Fruit fly (Drosophila melanogaster) whole organism, prepupa: ENCODE results near the gene G9a.

Experiments
- Blimp-1 ChIP-seq: fragments of 200-800 bp; sonication (Bioruptor generic); optimal IDR thresholded peaks from 3 replicates; lab custom pipeline; 2017; ENCODE audit warnings: missing biosample characterization, missing genetic modification characterization, mild to moderate bottlenecking, moderate library complexity, missing genetic modification reagents
- CG10631 ChIP-seq: fragments of 200-800 bp; sonication (Bioruptor generic); optimal IDR thresholded peaks from 2 replicates; lab custom pipeline; 2016; ENCODE audit warnings: missing biosample characterization, missing genetic modification characterization
- CG10669 ChIP-seq: fragments of 200-800 bp; sonication (Bioruptor generic); optimal IDR thresholded peaks from 3 replicates; lab custom pipeline; 2018; ENCODE audit warnings: missing biosample characterization, mild to moderate bottlenecking, missing genetic modification characterization, moderate library complexity
- CG11762 ChIP-seq: fragments of 200-800 bp; sonication (Bioruptor generic); optimal IDR thresholded peaks from 3 replicates; lab custom pipeline; 2016; ENCODE audit warnings: missing biosample characterization, missing genetic modification characterization; ENCODE audit not compliant: insufficient read depth
- CG16779 ChIP-seq: fragments of 200-800 bp; sonication (Bioruptor generic); optimal IDR thresholded peaks from 3 replicates; lab custom pipeline; 2017; ENCODE audit warnings: missing biosample characterization, mild to moderate bottlenecking, missing genetic modification characterization
- CG31627 ChIP-seq: fragments of 200-800 bp; sonication (Bioruptor generic); optimal IDR thresholded peaks from 3 replicates; lab custom pipeline; 2016; ENCODE audit warnings: missing biosample characterization, missing genetic modification characterization
- CG32006 ChIP-seq: fragments of 200-800 bp; sonication (Bioruptor generic); optimal IDR thresholded peaks from 3 replicates; lab custom pipeline; 2017; ENCODE audit warnings: missing biosample characterization, mild to moderate bottlenecking, missing genetic modification characterization
- CG34406 ChIP-seq: fragments of 200-800 bp; sonication (Bioruptor generic); optimal IDR thresholded peaks from 3 replicates; lab custom pipeline; 2016; ENCODE audit warnings: missing biosample characterization, missing genetic modification characterization
- CG6163 ChIP-seq: fragments of 200-800 bp; sonication (Bioruptor generic); IDR thresholded peaks from 3 replicates; pipeline ENCODE4 v1.3.6; 2022; ENCODE audit warnings: missing biosample characterization, missing genetic modification characterization
- CG6854 ChIP-seq: fragments of 200-800 bp; sonication (Bioruptor generic); optimal IDR thresholded peaks from 2 replicates; lab custom pipeline; 2017; ENCODE audit warnings: missing biosample characterization, mild to moderate bottlenecking, missing genetic modification characterization
- CG7368 ChIP-seq: fragments of 200-800 bp; sonication (Bioruptor generic); optimal IDR thresholded peaks from 3 replicates; lab custom pipeline; 2016; ENCODE audit warnings: missing biosample characterization, missing genetic modification characterization
- CG8119 ChIP-seq: fragments of 200-800 bp; sonication (Bioruptor generic); IDR thresholded peaks from 3 replicates; pipeline ENCODE4 v1.3.6; 2022; ENCODE audit warnings: missing biosample characterization, missing genetic modification characterization
- CG8319 ChIP-seq: fragments of 200-800 bp; sonication (Bioruptor generic); optimal IDR thresholded peaks from 3 replicates; lab custom pipeline; 2016; ENCODE audit warnings: missing biosample characterization, missing genetic modification characterization
- CG8632 ChIP-seq: fragments of 200-800 bp; sonication (Bioruptor generic); optimal IDR thresholded peaks from 3 replicates; lab custom pipeline; 2016; ENCODE audit warnings: missing biosample characterization, missing genetic modification characterization
- Eip75B ChIP-seq: fragments of 200-800 bp; sonication (Bioruptor generic); optimal IDR thresholded peaks from 3 replicates; lab custom pipeline; 2016; ENCODE audit warnings: missing biosample characterization, missing genetic modification characterization
- Eip78C ChIP-seq: fragments of 200-800 bp; sonication (Bioruptor generic); peaks from one replicate; lab custom pipeline; 2016; ENCODE audit warnings: missing biosample characterization, missing genetic modification characterization
- Eip93F ChIP-seq: fragments of 200-800 bp; sonication (Bioruptor generic); optimal IDR thresholded peaks from 2 replicates; lab custom pipeline; 2016; ENCODE audit warnings: missing biosample characterization, mild to moderate bottlenecking, missing genetic modification characterization
- Ets21C ChIP-seq: fragments of 200-800 bp; sonication (Bioruptor generic); optimal IDR thresholded peaks from 3 replicates; lab custom pipeline; 2016; ENCODE audit warnings: missing biosample characterization, missing genetic modification characterization
- Ets96B ChIP-seq: fragments of 200-800 bp; optimal IDR thresholded peaks from 2 replicates; lab custom pipeline; 2019; ENCODE audit warnings: missing biosample characterization, mild to moderate bottlenecking, missing genetic modification characterization, moderate library complexity
- Gug ChIP-seq: fragments of 200-800 bp; sonication (Bioruptor generic); IDR thresholded peaks from 2 replicates; pipeline ENCODE4 v1.3.6; 2022; ENCODE audit warnings: missing biosample characterization, missing genetic modification characterization
- Hr38 ChIP-seq: sonication (Bioruptor generic); optimal IDR thresholded peaks from 2 replicates; lab custom pipeline; 2016; ENCODE audit warnings: missing biosample characterization, missing genetic modification characterization
- Hr39 ChIP-seq: fragments of 200-800 bp; sonication (Bioruptor generic); optimal IDR thresholded peaks from 2 replicates; lab custom pipeline; 2016; ENCODE audit warnings: missing biosample characterization, missing genetic modification characterization
- Hr4 ChIP-seq: fragments of 200-800 bp; sonication (Bioruptor generic); optimal IDR thresholded peaks from 3 replicates; lab custom pipeline; 2016; ENCODE audit warnings: missing biosample characterization, missing genetic modification characterization
- Lpt ChIP-seq: fragments of 200-800 bp; sonication (Bioruptor generic); optimal IDR thresholded peaks from 3 replicates; lab custom pipeline; 2016; ENCODE audit warnings: missing biosample characterization, missing genetic modification characterization
- Met ChIP-seq: fragments of 200-800 bp; sonication (Bioruptor generic); optimal IDR thresholded peaks from 3 replicates; lab custom pipeline; 2016; ENCODE audit warnings: missing biosample characterization, missing genetic modification characterization
- OdsH ChIP-seq: fragments of 200-800 bp; sonication (Bioruptor generic); optimal IDR thresholded peaks from 3 replicates; lab custom pipeline; 2016; ENCODE audit warnings: missing biosample characterization, missing genetic modification characterization
- Smox ChIP-seq: fragments of 200-800 bp; sonication (Bioruptor generic); optimal IDR thresholded peaks from 3 replicates; lab custom pipeline; 2016; ENCODE audit warnings: missing biosample characterization, missing genetic modification characterization
- Sox102F ChIP-seq: fragments of 200-800 bp; sonication (Bioruptor generic); optimal IDR thresholded peaks from 2 replicates; lab custom pipeline; 2016; ENCODE audit warnings: missing biosample characterization, mild to moderate bottlenecking, missing genetic modification characterization
- Sox14 ChIP-seq: fragments of 200-800 bp; sonication (Bioruptor generic); optimal IDR thresholded peaks from 3 replicates; lab custom pipeline; 2016; ENCODE audit warnings: missing biosample characterization, missing genetic modification characterization
- Sox15 ChIP-seq: fragments of 200-800 bp; sonication (Bioruptor generic); optimal IDR thresholded peaks from 3 replicates; lab custom pipeline; 2016; ENCODE audit warnings: missing biosample characterization, missing genetic modification characterization
- achi ChIP-seq: fragments of 200-800 bp; sonication (Bioruptor generic); optimal IDR thresholded peaks from 3 replicates; lab custom pipeline; 2016; ENCODE audit warnings: missing biosample characterization, missing genetic modification characterization
- acj6 ChIP-seq: fragments of 200-800 bp; sonication (Bioruptor generic); optimal IDR thresholded peaks from 3 replicates; lab custom pipeline; 2016; ENCODE audit warnings: missing biosample characterization, missing genetic modification characterization
- dac ChIP-seq: fragments of 200-800 bp; sonication (Bioruptor generic); optimal IDR thresholded peaks from 2 replicates; lab custom pipeline; 2017; ENCODE audit warnings: missing biosample characterization, mild to moderate bottlenecking, missing genetic modification characterization
- esn ChIP-seq: fragments of 200-800 bp; sonication (Bioruptor generic); optimal IDR thresholded peaks from 2 replicates; lab custom pipeline; 2016; ENCODE audit warnings: missing biosample characterization, mild to moderate bottlenecking, missing genetic modification characterization, moderate library complexity
- fd59A ChIP-seq: fragments of 200-800 bp; sonication (Bioruptor generic); optimal IDR thresholded peaks from 2 replicates; lab custom pipeline; 2017; ENCODE audit warnings: missing biosample characterization, mild to moderate bottlenecking, missing genetic modification characterization, missing genetic modification reagents
- fd85E ChIP-seq: fragments of 200-800 bp; sonication (Bioruptor generic); optimal IDR thresholded peaks from 3 replicates; lab custom pipeline; 2016; ENCODE audit warnings: missing biosample characterization, missing genetic modification characterization
- fkh ChIP-seq: fragments of 200-800 bp; sonication (Bioruptor generic); optimal IDR thresholded peaks from 3 replicates; lab custom pipeline; 2017; ENCODE audit warnings: missing biosample characterization, mild to moderate bottlenecking, missing genetic modification characterization, moderate library complexity
- lz ChIP-seq: fragments of 200-800 bp; sonication (Bioruptor generic); optimal IDR thresholded peaks from 3 replicates; lab custom pipeline; 2016; ENCODE audit warnings: missing biosample characterization, missing genetic modification characterization
- net ChIP-seq: fragments of 200-800 bp; sonication (Bioruptor generic); optimal IDR thresholded peaks from 3 replicates; lab custom pipeline; 2016; ENCODE audit warnings: missing biosample characterization, missing genetic modification characterization
- ss ChIP-seq, 2 experiments: fragments of 200-800 bp; sonication (Bioruptor generic); optimal IDR thresholded peaks; 2 replicates in 1 of 2; 3 replicates in 1 of 2; lab custom pipeline; 2017 to 2018; ENCODE audit warnings: mild to moderate bottlenecking in 2 of 2, missing biosample characterization in 2 of 2, missing genetic modification characterization in 2 of 2, moderate library complexity in 1 of 2
- topi ChIP-seq: fragments of 200-800 bp; sonication (Bioruptor generic); optimal IDR thresholded peaks from 3 replicates; lab custom pipeline; 2016; ENCODE audit warnings: missing biosample characterization, missing genetic modification characterization
- vri ChIP-seq: fragments of 200-800 bp; sonication (Bioruptor generic); optimal IDR thresholded peaks from 3 replicates; lab custom pipeline; 2016; ENCODE audit warnings: missing biosample characterization, mild to moderate bottlenecking, missing genetic modification characterization

Gene G9a

dm6 chrX:267979-268378, 22.2 kb downstream of the G9a start:
- no peak for TF ChIP-seq achi
- TF ChIP-seq CG10631 (GFP tag; lab: Kevin White, UChicago): no peak
- TF ChIP-seq dac (GFP tag; lab: Kevin White, UChicago): no peak
- no peak for TF ChIP-seq topi (GFP tag; lab: Kevin White, UChicago)
- TF ChIP-seq CG8119 (GFP tag; lab: Robert Waterston, UW): 0 out of 3 replicates have a peak, but pooled peaks have one; percentile 17
- TF ChIP-seq lz (GFP tag; lab: Kevin White, UChicago): no peak
- peak; percentile 32 for TF ChIP-seq Eip78C
- TF ChIP-seq, all 60 proteins: peak for 2

DNA sequence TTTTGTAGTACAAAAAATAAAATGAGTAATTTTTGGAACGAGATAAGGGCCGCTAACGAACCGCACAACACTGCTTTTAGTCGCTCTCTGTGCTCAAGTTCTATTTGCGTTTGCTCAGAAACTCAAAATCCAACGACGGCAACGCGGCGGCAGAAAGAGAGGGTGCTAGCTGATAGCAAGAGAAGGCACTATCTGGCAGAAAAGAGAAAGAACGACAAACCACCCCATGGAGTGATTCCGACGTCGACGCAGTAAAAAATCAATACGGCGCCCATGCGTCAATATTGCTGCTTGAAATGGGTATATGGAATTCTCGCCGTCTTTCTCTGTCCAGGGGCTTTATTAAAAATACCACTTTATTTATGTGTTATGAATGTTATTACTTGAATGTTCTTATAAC, 30.3 kb downstream of the G9a start:
- TF ChIP-seq fkh (GFP tag; lab: Kevin White, UChicago) (peak; percentile 77), CG6163 (GFP tag; lab: Robert Waterston, UW) (0 out of 3 replicates have a peak, but pooled peaks have one; percentile 9), OdsH (GFP tag; lab: Kevin White, UChicago) (no peak)
- TF ChIP-seq, all 60 proteins: peak for 2

- no peak for TF ChIP-seq topi (GFP tag; lab: Kevin White, UChicago)
- no peak for TF ChIP-seq Eip75B (GFP tag; lab: Kevin White, UChicago)
- TF ChIP-seq Ets96B (tag; lab: Kevin White, UChicago): no peak
- TF ChIP-seq CG8632: no peak
- TF ChIP-seq net (GFP tag; lab: Kevin White, UChicago): no peak
- no peak for TF ChIP-seq Eip93F (GFP tag; lab: Kevin White, UChicago)
- TF ChIP-seq CG11762 (GFP tag; lab: Kevin White, UChicago): no peak
- no peak for TF ChIP-seq Sox102F (GFP tag; lab: Kevin White, UChicago)
Observed at dm6 chrX:276569-276968, 30.8 kb downstream of the G9a start.

- TF ChIP-seq Met (GFP tag; lab: Kevin White, UChicago): no peak
- no peak for TF ChIP-seq esn
- no peak for TF ChIP-seq CG6854 (GFP tag; lab: Kevin White, UChicago)
Observed at dm6 chrX:277885-278284, 32.1 kb downstream of the G9a start.

DNA sequence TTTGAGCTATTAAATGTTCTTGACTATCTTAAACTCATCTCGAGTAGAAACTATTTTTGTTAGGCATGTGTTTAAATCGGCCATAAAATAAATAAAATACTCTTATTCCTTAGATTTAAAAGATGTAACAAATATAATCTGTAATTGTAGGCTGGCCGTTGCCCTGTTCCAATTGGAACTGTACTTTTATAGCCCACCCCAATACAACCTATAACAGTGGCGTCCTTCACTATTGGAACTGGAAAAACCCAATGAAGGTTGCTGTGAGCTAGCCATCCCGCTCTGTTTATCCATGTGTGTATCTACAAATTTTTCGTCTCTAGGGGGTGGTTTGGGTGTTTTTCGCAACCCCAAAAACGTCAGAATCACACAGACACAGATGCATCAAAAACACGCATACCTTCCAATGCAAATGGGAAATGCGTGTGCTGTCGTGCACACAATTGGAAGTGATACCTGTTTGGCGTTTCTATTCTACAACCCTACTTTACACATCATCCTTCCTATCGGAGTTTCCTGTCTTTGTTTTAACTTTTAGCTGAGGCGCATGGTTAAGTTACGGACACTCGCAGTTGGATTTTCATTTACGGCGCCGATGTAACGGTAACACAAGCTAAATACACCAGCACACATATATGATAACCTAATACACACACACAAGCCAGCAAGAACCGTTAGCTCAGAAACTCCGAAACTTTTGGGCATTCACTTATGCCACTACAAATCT, 32.8 kb downstream of the G9a start:
- no peak for TF ChIP-seq vri
- no peak for TF ChIP-seq Eip75B (GFP tag; lab: Kevin White, UChicago)
- TF ChIP-seq Hr38 (GFP tag; lab: Kevin White, UChicago): no peak
- TF ChIP-seq OdsH (GFP tag; lab: Kevin White, UChicago): no peak
- TF ChIP-seq Gug: no peak
- TF ChIP-seq Ets96B (tag; lab: Kevin White, UChicago): peak; percentile 6
- peak; percentile 41 for TF ChIP-seq CG10631 (GFP tag; lab: Kevin White, UChicago)
- TF ChIP-seq dac (GFP tag; lab: Kevin White, UChicago): no peak
- no peak for TF ChIP-seq fd59A (GFP tag; lab: Kevin White, UChicago)
- no peak for TF ChIP-seq Hr39
- no peak for TF ChIP-seq Ets21C (GFP tag; lab: Kevin White, UChicago)
- TF ChIP-seq Lpt: peak; percentile 7
- no peak for TF ChIP-seq CG34406 (GFP tag; lab: Kevin White, UChicago)
- no peak for TF ChIP-seq lz (GFP tag; lab: Kevin White, UChicago)
- peak; percentile 56 for TF ChIP-seq Hr4 (GFP tag; lab: Kevin White, UChicago)
- TF ChIP-seq Blimp-1: no peak
- no peak for TF ChIP-seq CG8319 (GFP tag; lab: Kevin White, UChicago)
- TF ChIP-seq Sox15: no peak
- no peak for TF ChIP-seq CG16779 (tag; lab: Kevin White, UChicago)
- TF ChIP-seq fd85E: no peak
- TF ChIP-seq CG11762 (GFP tag; lab: Kevin White, UChicago): no peak
- TF ChIP-seq Met (GFP tag; lab: Kevin White, UChicago): no peak
- no peak for TF ChIP-seq CG32006 (GFP tag; lab: Kevin White, UChicago)
- TF ChIP-seq Smox (GFP tag; lab: Kevin White, UChicago): no peak
- peak; percentile 17 for TF ChIP-seq CG10669 (GFP tag; lab: Kevin White, UChicago)
- peak; percentile 28 for TF ChIP-seq CG31627 (GFP tag; lab: Kevin White, UChicago)
- TF ChIP-seq ss (GFP tag; optimal IDR thresholded peaks at IDR 0.05; lab: Kevin White, UChicago): no peak
- no peak for TF ChIP-seq acj6 (GFP tag; lab: Kevin White, UChicago)
- TF ChIP-seq Sox14 (GFP tag; lab: Kevin White, UChicago): no peak
- TF ChIP-seq CG7368 (GFP tag; lab: Kevin White, UChicago): no peak
